Fruit fly (Drosophila melanogaster): ENCODE data around the gene CG14218.

CG14218 gene

DNA sequence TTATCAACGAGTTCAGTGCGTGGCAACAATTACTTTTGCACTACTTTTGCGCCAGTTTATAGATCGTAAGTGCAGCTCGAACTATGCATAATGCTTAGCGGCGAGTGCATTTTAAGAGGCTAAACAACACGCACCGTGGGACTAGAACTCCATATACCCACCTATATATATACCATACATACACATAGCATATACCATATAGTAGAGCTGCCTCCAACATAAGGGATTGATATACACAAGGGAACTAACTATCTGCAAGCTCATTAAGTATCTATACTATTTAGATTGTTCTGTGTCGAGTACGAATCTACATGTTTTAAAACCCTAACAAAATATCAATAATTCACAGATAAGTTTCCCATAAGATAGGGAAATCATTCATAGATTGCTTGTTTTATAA, at the start of gene CG14218:
TSS of gene CG14218 (minus strand) at position 101 of the 400 bp plus-strand sequence.
- no peak for TF ChIP-seq Mad (GFP tag; optimal IDR thresholded peaks at IDR 0.05)
- no peak for TF ChIP-seq CG13287 (GFP tag; IDR thresholded peaks at IDR 0.05; ENCODE audit: partially characterized antibody)
- no peak for TF ChIP-seq Ravus (GFP tag; IDR thresholded peaks at IDR 0.05)
- no peak for TF ChIP-seq dan (GFP tag; IDR thresholded peaks at IDR 0.05)
- peak; percentile 30 for TF ChIP-seq exex (tag; optimal IDR thresholded peaks at IDR 0.05)
- no peak for TF ChIP-seq CG30020 (tag; optimal IDR thresholded peaks at IDR 0.05)
- TF ChIP-seq sens (GFP tag): peak; percentile 35

DNA sequence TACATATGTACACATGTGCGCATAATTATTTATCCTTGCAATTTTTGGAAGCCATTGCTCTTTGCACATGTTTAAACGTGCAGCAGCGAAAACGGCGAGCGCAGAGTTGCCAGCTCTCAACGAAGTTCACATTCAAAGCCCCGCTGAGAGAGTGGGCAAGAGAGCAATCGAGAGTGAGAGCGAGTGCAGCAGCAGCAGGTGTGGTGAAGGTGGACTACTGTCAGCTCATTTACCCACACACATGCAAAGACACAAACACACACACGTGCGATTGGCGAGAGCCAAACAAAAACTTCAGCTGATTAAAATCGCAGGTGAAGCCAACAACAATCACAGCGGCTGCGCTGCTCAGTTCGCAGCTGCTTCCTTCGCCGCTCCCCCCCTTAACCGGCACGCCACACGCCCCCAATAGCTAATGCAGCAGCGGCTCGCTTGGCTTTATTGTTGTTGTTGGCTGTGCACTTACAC, 49.6 kb upstream of the CG14218 start:
- peak; percentile 29 for TF ChIP-seq CG17385 (GFP tag; optimal IDR thresholded peaks at IDR 0.05)
- TF ChIP-seq HLH4C (GFP tag; IDR thresholded peaks at IDR 0.05; ENCODE audit: partially characterized antibody): 0 out of 3 replicates have a peak, but pooled peaks have one; percentile 44
- peak; percentile 67 for TF ChIP-seq Aef1 (GFP tag; IDR thresholded peaks at IDR 0.05)
- no peak for TF ChIP-seq CkIIα-i1 (GFP tag; IDR thresholded peaks at IDR 0.05)
- TF ChIP-seq Scr (GFP tag; IDR thresholded peaks at IDR 0.05; ENCODE audit: partially characterized antibody): peak; percentile 14; the same call in 1 of the 2 replicates
- TF ChIP-seq HHEX (GFP tag; optimal IDR thresholded peaks at IDR 0.05): no peak
- TF ChIP-seq stwl (tag; optimal IDR thresholded peaks at IDR 0.05): no peak
- peak; percentile 12 for TF ChIP-seq Fer1 (GFP tag; optimal IDR thresholded peaks at IDR 0.05)
- no peak for TF ChIP-seq zfh1 (GFP tag; IDR thresholded peaks at IDR 0.05)
- TF ChIP-seq H15 (GFP tag; IDR thresholded peaks at IDR 0.05): no peak
- peak; percentile 41; the same call in 1 of the 2 replicates for TF ChIP-seq Drgx (GFP tag; IDR thresholded peaks at IDR 0.05)
- TF ChIP-seq emc (GFP tag; optimal IDR thresholded peaks at IDR 0.05): no peak
- TF ChIP-seq CG18764 (GFP tag; optimal IDR thresholded peaks at IDR 0.05): no peak
- no peak for TF ChIP-seq CG33213 (GFP tag; optimal IDR thresholded peaks at IDR 0.05)
- peak; percentile 3 for TF ChIP-seq Elba2 (GFP tag; optimal IDR thresholded peaks at IDR 0.05)
- TF ChIP-seq row (GFP tag; IDR thresholded peaks at IDR 0.05): no peak
- TF ChIP-seq CG12236 (GFP tag; optimal IDR thresholded peaks at IDR 0.05): no peak
- peak; percentile 11 for TF ChIP-seq HmgZ (tag; optimal IDR thresholded peaks at IDR 0.05)
- no peak for TF ChIP-seq CG4404 (GFP tag; IDR thresholded peaks at IDR 0.05)
- no peak for TF ChIP-seq CG7357 (GFP tag; IDR thresholded peaks at IDR 0.05)
- TF ChIP-seq sc (optimal IDR thresholded peaks at IDR 0.05): no peak
- no peak for TF ChIP-seq sc (GFP tag; optimal IDR thresholded peaks at IDR 0.05)
- 0 out of 2 replicates have a peak, but pooled peaks have one; percentile 18 for TF ChIP-seq ato (GFP tag; IDR thresholded peaks at IDR 0.05; ENCODE audit: partially characterized antibody)
- no peak for TF ChIP-seq pita (GFP tag; optimal IDR thresholded peaks at IDR 0.05)
- TF ChIP-seq vnd (GFP tag; IDR thresholded peaks at IDR 0.05; ENCODE audit: partially characterized antibody): no peak
- TF ChIP-seq CG9215 (GFP tag; IDR thresholded peaks at IDR 0.05): peak; percentile 78
- TF ChIP-seq CG7556 (GFP tag; optimal IDR thresholded peaks at IDR 0.05): no peak
- TF ChIP-seq amos (GFP tag; IDR thresholded peaks at IDR 0.05; ENCODE audit: partially characterized antibody): peak; percentile 51; the same call in 1 of the 2 replicates
- no peak for TF ChIP-seq CG30020 (tag; optimal IDR thresholded peaks at IDR 0.05)
- no peak for TF ChIP-seq CG17568 (GFP tag; optimal IDR thresholded peaks at IDR 0.05)
- TF ChIP-seq CG34376 (GFP tag; optimal IDR thresholded peaks at IDR 0.05): peak; percentile 43
- peak; percentile 53 for TF ChIP-seq CG8478 (optimal IDR thresholded peaks at IDR 0.05)
- no peak for TF ChIP-seq CG2712 (tag; optimal IDR thresholded peaks at IDR 0.05)
- peak; percentile 98 for TF ChIP-seq p53 (GFP tag; optimal IDR thresholded peaks at IDR 0.05)
- no peak for TF ChIP-seq Atf-2 (GFP tag; optimal IDR thresholded peaks at IDR 0.05)
- TF ChIP-seq CG12744 (GFP tag; optimal IDR thresholded peaks at IDR 0.05): no peak
- TF ChIP-seq HLH54F (GFP tag; optimal IDR thresholded peaks at IDR 0.05): no peak
- peak in 1 of 2 experiments; percentile 51 for TF ChIP-seq crp (GFP tag; optimal IDR thresholded peaks at IDR 0.05)
- TF ChIP-seq CG34224 (GFP tag; IDR thresholded peaks at IDR 0.05; ENCODE audit: partially characterized antibody): peak; percentile 56; the same call in 2 of the 3 replicates
- TF ChIP-seq D19A (tag; optimal IDR thresholded peaks at IDR 0.05): no peak
- no peak for TF ChIP-seq klu (GFP tag; IDR thresholded peaks at IDR 0.05)
- TF ChIP-seq CG8944 (GFP tag; optimal IDR thresholded peaks at IDR 0.05): no peak
- TF ChIP-seq cato (GFP tag; optimal IDR thresholded peaks at IDR 0.05; ENCODE audit: borderline replicate concordance): no peak
- peak; percentile 51 for TF ChIP-seq CG12155 (GFP tag; optimal IDR thresholded peaks at IDR 0.05)

Data from whole organism, embryonic.